Fruit fly (Drosophila melanogaster) whole organism, pupa: ENCODE data around the gene elgi.

Experiments
- CG10348 ChIP-seq: fragments of 200-800 bp; sonication (Bioruptor generic); IDR thresholded peaks from 2 replicates; pipeline ENCODE4 v1.3.6; 2022; ENCODE audit warnings: missing biosample characterization, missing genetic modification characterization
- CG12605 ChIP-seq: fragments of 200-800 bp; sonication (Bioruptor generic); IDR thresholded peaks from 2 replicates; pipeline ENCODE4 v1.3.6; 2022; ENCODE audit warnings: missing biosample characterization, missing genetic modification characterization
- CG13204 ChIP-seq: fragments of 200-800 bp; sonication (Bioruptor generic); optimal IDR thresholded peaks from 2 replicates; lab custom pipeline; 2018; ENCODE audit warnings: missing biosample characterization, mild to moderate bottlenecking, missing genetic modification characterization, moderate library complexity
- CG14655 ChIP-seq: fragments of 200-800 bp; sonication (Bioruptor generic); optimal IDR thresholded peaks from 3 replicates; lab custom pipeline; 2017; ENCODE audit warnings: mild to moderate bottlenecking, missing biosample characterization, missing genetic modification reagents, missing genetic modification characterization
- CG15710 ChIP-seq: fragments of 200-800 bp; sonication (Bioruptor generic); optimal IDR thresholded peaks from 2 replicates; lab custom pipeline; 2018; ENCODE audit warnings: missing biosample characterization, mild to moderate bottlenecking, missing genetic modification characterization, moderate library complexity
- CG17806 ChIP-seq: fragments of 200-800 bp; sonication (Bioruptor generic); optimal IDR thresholded peaks from 2 replicates; lab custom pipeline; 2018; ENCODE audit warnings: missing biosample characterization, mild to moderate bottlenecking, missing genetic modification characterization, moderate library complexity
- CG32121 ChIP-seq: fragments of 200-800 bp; sonication (Bioruptor generic); IDR thresholded peaks from 2 replicates; pipeline ENCODE4 v1.3.6; 2022; ENCODE audit warnings: missing biosample characterization, missing genetic modification characterization
- CG34367 ChIP-seq: fragments of 200-800 bp; sonication (Bioruptor generic); optimal IDR thresholded peaks from 2 replicates; lab custom pipeline; 2018; ENCODE audit warnings: missing biosample characterization, mild to moderate bottlenecking, missing genetic modification characterization
- CG4496 ChIP-seq: fragments of 200-800 bp; sonication (Bioruptor generic); IDR thresholded peaks from 3 replicates; pipeline ENCODE4 v1.3.6; 2022; ENCODE audit warnings: missing biosample characterization, missing genetic modification characterization
- CG8159 ChIP-seq: fragments of 200-800 bp; sonication (Bioruptor generic); optimal IDR thresholded peaks from 3 replicates; lab custom pipeline; 2018; ENCODE audit warnings: missing biosample characterization, mild to moderate bottlenecking, missing genetic modification characterization, moderate library complexity
- CG8301 ChIP-seq: fragments of 200-800 bp; sonication (Bioruptor generic); optimal IDR thresholded peaks from 2 replicates; lab custom pipeline; 2018; ENCODE audit warnings: missing biosample characterization, mild to moderate bottlenecking, missing genetic modification characterization
- CG9948 ChIP-seq: fragments of 200-800 bp; sonication (Bioruptor generic); optimal IDR thresholded peaks from 2 replicates; lab custom pipeline; 2018; ENCODE audit warnings: missing biosample characterization, mild to moderate bottlenecking, missing genetic modification characterization, moderate library complexity
- D1 ChIP-seq: fragments of 200-800 bp; sonication (Bioruptor generic); optimal IDR thresholded peaks from 2 replicates; lab custom pipeline; 2018; ENCODE audit warnings: missing biosample characterization, mild to moderate bottlenecking, missing genetic modification characterization, moderate library complexity
- EcR ChIP-seq: fragments of 200-800 bp; sonication (Bioruptor generic); optimal IDR thresholded peaks from 3 replicates; lab custom pipeline; 2019; ENCODE audit warnings: missing biosample characterization, missing genetic modification characterization, mild to moderate bottlenecking, moderate library complexity, missing genetic modification reagents
- Ets98B ChIP-seq: fragments of 200-800 bp; sonication (Bioruptor generic); IDR thresholded peaks from 2 replicates; pipeline ENCODE4 v1.3.6; 2022; ENCODE audit warnings: missing biosample characterization, missing genetic modification characterization
- Pif1A ChIP-seq: fragments of 200-800 bp; sonication (Bioruptor generic); optimal IDR thresholded peaks from 3 replicates; lab custom pipeline; 2016; ENCODE audit warnings: missing biosample characterization, missing genetic modification characterization
- Pif1B ChIP-seq: fragments of 200-800 bp; sonication (Bioruptor generic); optimal IDR thresholded peaks from 3 replicates; lab custom pipeline; 2016; ENCODE audit warnings: missing biosample characterization, missing genetic modification characterization
- Snoo ChIP-seq: fragments of 200-800 bp; sonication (Bioruptor generic); optimal IDR thresholded peaks from 3 replicates; lab custom pipeline; 2017; ENCODE audit warnings: missing biosample characterization, mild to moderate bottlenecking, missing genetic modification characterization, inconsistent platforms
- fd96Ca ChIP-seq: fragments of 200-800 bp; sonication (Bioruptor generic); IDR thresholded peaks from 3 replicates; pipeline ENCODE4 v1.3.6; 2022; ENCODE audit warnings: missing biosample characterization, missing genetic modification characterization
- gl ChIP-seq: fragments of 200-800 bp; sonication (Bioruptor generic); optimal IDR thresholded peaks from 2 replicates; lab custom pipeline; 2018; ENCODE audit warnings: missing biosample characterization, mild to moderate bottlenecking, missing genetic modification characterization
- rn ChIP-seq: fragments of 200-800 bp; sonication (Bioruptor generic); IDR thresholded peaks from 2 replicates; pipeline ENCODE4 v1.3.6; 2022; ENCODE audit warnings: missing biosample characterization, missing genetic modification characterization

The elgi gene

DNA sequence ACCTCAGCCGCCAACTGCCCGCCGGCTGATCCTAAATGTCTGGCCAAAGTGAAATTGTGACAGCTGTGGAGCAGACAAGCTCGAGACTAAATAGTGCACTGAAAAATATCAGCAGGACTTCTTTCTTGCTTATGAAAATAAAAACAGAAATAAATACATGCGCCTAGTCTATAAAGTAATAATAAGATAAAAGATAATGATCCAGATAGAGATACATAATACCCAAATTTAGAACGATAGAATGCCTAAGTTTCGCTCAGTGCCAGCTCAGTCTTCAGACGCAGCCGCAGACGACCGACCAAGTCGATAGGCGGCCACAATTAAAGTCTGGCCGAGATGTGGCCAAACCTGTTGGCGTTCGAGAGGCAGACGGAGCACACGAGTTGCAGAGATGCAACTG is 15.5 kb upstream of the elgi start:
- TF ChIP-seq CG17806 (tag; lab: Kevin White, UChicago) = no peak
- TF ChIP-seq rn (GFP tag; lab: Robert Waterston, UW) = peak; percentile 88
- peak; percentile 95 for TF ChIP-seq Snoo
- TF ChIP-seq Pif1B (GFP tag; lab: Kevin White, UChicago) = peak; percentile 87
- peak; percentile 81 for TF ChIP-seq CG10348 (GFP tag; lab: Robert Waterston, UW)
- peak; percentile 88 for TF ChIP-seq CG15710 (tag; lab: Kevin White, UChicago)
- no peak for TF ChIP-seq gl
- peak; percentile 95 for TF ChIP-seq CG32121
- no peak for TF ChIP-seq D1
- peak; percentile 90 for TF ChIP-seq CG12605 (GFP tag; lab: Robert Waterston, UW)
- peak; percentile 76 for TF ChIP-seq CG9948 (tag; lab: Kevin White, UChicago)
- TF ChIP-seq Ets98B (GFP tag; lab: Robert Waterston, UW) = peak; percentile 96
- TF ChIP-seq CG8159 (tag; lab: Kevin White, UChicago) = peak; percentile 86
- peak; percentile 97 for TF ChIP-seq CG4496 (GFP tag; lab: Robert Waterston, UW)
- peak; percentile 90 for TF ChIP-seq CG14655 (GFP tag; lab: Kevin White, UChicago)
- TF ChIP-seq CG34367 = peak; percentile 83
- peak; percentile 92 for TF ChIP-seq CG8301 (tag; lab: Kevin White, UChicago)
- TF ChIP-seq Pif1A (GFP tag; lab: Kevin White, UChicago) = peak; percentile 78
- TF ChIP-seq CG13204 (GFP tag; lab: Kevin White, UChicago) = peak; percentile 68
- TF ChIP-seq fd96Ca (GFP tag; lab: Robert Waterston, UW) = peak; percentile 91
- no peak for TF ChIP-seq EcR
- TF ChIP-seq, all 21 proteins: peak for 17

DNA sequence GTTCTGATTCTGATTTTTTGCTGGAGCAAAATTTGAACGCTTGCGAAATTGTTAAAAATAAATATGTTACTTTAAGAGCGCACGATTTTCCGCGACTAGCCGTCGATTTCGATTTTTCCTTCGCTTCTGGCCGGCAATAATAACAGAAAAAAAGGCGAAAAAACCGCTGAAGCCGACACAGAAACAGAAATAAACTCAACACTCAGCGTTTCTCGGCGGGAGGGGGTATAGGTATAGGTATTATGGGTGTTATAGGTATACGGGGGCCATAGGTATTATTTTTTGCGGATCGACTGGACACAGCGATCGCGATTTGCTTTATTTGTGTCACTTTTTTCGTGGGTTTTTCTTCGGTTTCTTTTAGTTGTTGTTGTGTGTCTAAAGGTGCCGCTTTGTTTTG is 4.1 kb upstream of the elgi start:
- TF ChIP-seq CG14655 (GFP tag; lab: Kevin White, UChicago) (no peak), fd96Ca (GFP tag; lab: Robert Waterston, UW) (peak; percentile 13; the same call in 1 of the 3 replicates), CG9948 (tag; lab: Kevin White, UChicago) (no peak), CG32121 (no peak; the same call in 1 of the 2 replicates)

DNA sequence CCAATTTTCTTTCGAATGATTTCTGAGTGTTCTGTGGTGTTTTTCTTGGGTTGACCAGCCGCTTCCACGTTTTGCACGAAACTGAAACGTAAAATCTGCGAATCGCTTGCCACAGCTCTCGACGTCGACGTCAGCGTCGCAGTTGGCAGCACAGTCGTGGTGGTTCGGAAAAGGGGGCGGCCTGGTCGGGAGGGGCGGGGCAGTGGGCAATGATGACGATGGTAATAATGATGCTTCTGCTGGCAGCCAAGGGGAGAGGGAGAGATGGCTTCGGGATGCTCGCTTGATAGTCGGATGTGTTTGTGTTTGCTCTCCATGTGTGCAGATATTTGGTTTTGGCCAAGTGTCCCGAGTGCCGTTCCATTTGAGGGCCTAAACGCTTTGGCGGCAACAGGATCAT is 3.4 kb upstream of the elgi start:
- no peak for TF ChIP-seq CG9948 (tag; lab: Kevin White, UChicago)
- TF ChIP-seq CG10348 (GFP tag; lab: Robert Waterston, UW) = 0 out of 2 replicates have a peak, but pooled peaks have one; percentile 13
- peak; percentile 28 for TF ChIP-seq EcR
- peak; percentile 45; the same call in 1 of the 2 replicates for TF ChIP-seq CG12605 (GFP tag; lab: Robert Waterston, UW)
- peak; percentile 75 for TF ChIP-seq CG13204 (GFP tag; lab: Kevin White, UChicago)
- no peak for TF ChIP-seq rn (GFP tag; lab: Robert Waterston, UW)
- peak; percentile 75 for TF ChIP-seq CG4496 (GFP tag; lab: Robert Waterston, UW)
- TF ChIP-seq CG32121 = peak; percentile 56

DNA sequence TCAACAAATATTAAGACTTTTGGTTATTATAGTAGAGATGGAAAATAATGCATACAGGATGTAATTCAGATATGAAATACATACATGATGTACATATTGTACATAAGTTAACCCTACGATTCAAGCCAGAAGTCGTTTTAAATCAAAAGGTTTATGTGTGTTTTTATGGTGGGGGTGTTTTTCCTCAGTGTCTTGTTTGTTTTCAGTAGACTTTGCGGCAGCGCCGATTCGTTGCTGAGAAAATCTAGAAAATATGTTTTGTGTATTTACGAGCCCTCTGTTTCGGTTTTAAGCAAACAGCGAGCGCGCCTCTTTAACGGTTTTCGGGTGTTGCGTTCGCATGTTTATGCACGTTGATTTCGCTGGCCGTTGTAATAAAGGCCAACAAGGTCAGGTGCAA is 2.5 kb upstream of the elgi start:
- no peak for TF ChIP-seq Snoo
- TF ChIP-seq Ets98B (GFP tag; lab: Robert Waterston, UW) = no peak
- TF ChIP-seq CG13204 (GFP tag; lab: Kevin White, UChicago) = no peak
- no peak for TF ChIP-seq CG8301 (tag; lab: Kevin White, UChicago)
- TF ChIP-seq, all 21 proteins: peak for 0

DNA sequence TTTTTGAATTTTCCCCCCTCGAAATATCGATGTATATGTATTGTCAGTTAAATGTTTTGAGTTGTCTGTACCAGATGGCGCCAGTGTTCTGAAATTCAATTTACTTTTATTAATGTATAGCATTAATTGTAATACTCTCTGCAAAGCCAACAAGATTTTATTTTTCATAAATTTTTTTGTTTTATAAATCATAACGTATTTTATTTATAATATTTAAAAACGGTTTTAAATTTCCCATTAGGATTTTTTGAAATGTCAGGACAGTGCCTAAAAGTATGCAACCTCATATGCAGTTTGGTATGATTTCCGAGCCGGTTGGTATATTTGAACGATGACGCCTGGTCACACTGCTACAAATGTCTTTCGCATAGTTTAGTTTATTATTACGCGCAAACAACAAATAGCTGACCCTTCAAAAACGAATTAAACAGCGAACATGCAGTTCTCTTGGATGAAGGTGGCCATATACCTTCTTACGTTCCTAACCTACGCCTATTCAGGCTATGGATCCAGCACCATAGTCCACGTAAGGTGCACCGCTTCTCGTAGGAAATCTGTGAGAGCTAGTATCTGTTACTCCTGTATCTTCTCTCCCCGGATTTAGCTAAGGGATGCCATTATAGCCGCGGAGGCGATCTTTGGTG is 1.4 kb upstream of the elgi start, which contains the start of the genes Pka-C3 and GXIVsPLA2:
Pka-C3 (minus strand) TSS at position 14 of the 644 bp plus-strand sequence.
GXIVsPLA2 (plus strand) TSS at position 313 of the 644 bp plus-strand sequence.
- TF ChIP-seq D1 (peak; percentile 73), CG10348 (GFP tag; lab: Robert Waterston, UW) (no peak), Ets98B (GFP tag; lab: Robert Waterston, UW) (no peak)

DNA sequence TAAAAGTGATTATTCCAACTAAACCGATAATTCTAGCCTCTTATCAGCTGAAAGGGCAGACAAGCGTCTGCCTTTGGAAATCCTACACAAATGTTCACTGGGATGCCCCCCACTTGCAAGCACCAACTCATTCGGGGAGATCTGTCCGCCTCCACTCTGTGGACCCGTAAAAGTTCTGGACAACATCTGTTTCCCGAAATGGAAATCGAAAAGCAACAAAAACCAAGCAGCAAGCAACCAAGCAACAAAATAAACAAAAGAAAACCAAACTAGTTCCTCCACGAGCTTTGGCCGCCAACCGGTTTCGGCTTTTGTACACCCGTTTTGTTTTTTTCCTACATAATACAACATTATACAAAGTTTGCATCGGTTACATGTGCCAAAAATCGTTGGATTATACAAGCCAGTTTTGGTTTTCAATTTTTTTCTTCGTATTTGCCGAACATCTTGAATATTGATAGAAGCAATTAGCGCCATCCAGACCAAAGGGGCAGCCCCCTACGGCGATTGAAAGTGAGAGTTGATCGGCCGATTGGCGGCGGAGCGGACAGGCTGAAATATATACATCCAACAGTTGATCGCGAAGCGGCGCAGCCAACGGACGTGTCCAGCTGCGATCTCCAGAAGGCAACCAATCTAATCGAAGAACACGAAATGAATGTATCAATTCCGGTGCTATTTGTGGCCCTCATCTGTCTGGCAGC is 2.4 kb downstream of the elgi start, which contains the start of gene CG17032:
CG17032 (plus strand) TSS at position 232 of the 704 bp plus-strand sequence.
- TF ChIP-seq CG12605 (GFP tag; lab: Robert Waterston, UW) (peak; percentile 64), fd96Ca (GFP tag; lab: Robert Waterston, UW) (peak; percentile 22; the same call in 1 of the 3 replicates), CG8301 (tag; lab: Kevin White, UChicago) (no peak), gl (peak; percentile 24), CG15710 (tag; lab: Kevin White, UChicago) (no peak), Pif1B (GFP tag; lab: Kevin White, UChicago) (no peak), Ets98B (GFP tag; lab: Robert Waterston, UW) (peak; percentile 40; the same call in 1 of the 2 replicates), CG34367 (peak; percentile 37), CG10348 (GFP tag; lab: Robert Waterston, UW) (no peak), EcR (peak; percentile 83)
